Fruit fly (Drosophila melanogaster) whole organism: ENCODE data around the gene CG14227.

Experiments
- EcR ChIP-seq, 2 experiments: fragments of >200 bp; optimal IDR thresholded peaks; 2 replicates each; lab custom pipeline; 2017; ENCODE audit warnings: missing biosample characterization in 2 of 2, missing genetic modification characterization in 2 of 2, missing genetic modification reagents in 2 of 2
- pan ChIP-seq: fragments of >200 bp; optimal IDR thresholded peaks from 2 replicates; lab custom pipeline; 2017
- psq ChIP-seq: fragments of >200 bp; optimal IDR thresholded peaks from 2 replicates; lab custom pipeline; 2017
- usp ChIP-seq: fragments of >200 bp; optimal IDR thresholded peaks from 2 replicates; lab custom pipeline; 2017; ENCODE audit warnings: missing biosample characterization, missing genetic modification characterization, mixed read lengths

DNA sequence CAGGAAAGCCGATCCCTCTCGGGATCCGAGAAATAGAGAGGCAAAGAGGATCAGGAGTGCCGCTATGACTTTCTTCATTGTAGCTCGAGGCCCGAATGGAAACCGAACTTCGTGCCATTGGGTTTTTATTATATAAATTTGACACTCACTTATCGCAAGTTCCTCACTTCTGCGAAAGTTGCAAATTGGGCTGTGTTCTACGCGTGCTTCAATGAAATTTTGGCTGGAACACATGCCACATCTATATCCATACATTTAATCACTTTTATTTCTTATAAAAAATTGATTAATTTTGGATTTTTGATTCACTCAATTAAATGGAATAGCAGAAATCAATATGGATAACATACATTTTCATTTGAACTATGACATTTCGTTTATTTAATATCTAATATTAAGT is at the start of gene CG14227:
- TF ChIP-seq EcR (GFP tag; optimal IDR thresholded peaks at IDR 0.05; lab: Kevin White, UChicago) (no peak), psq (lab: Kevin White, UChicago) (no peak), usp (GFP tag; lab: Kevin White, UChicago) (no peak), pan (lab: Kevin White, UChicago) (no peak)
